Fruit fly (Drosophila melanogaster): ENCODE data around the gene Fkbp59.
A peak's percentile ranks its signal among the peaks of the same experiment; 100 is the strongest.

The Fkbp59 gene

dm6 chr2L:9938631-9939256 is 50.9 kb downstream of the Fkbp59 start, which contains the start of the genes Datp and CG4619 (continued):
- TF ChIP-seq dac (GFP tag; optimal IDR thresholded peaks at IDR 0.05) = no peak
- peak; percentile 42 for TF ChIP-seq lz (GFP tag; optimal IDR thresholded peaks at IDR 0.05)
- peak; percentile 18 for TF ChIP-seq CG7368 (GFP tag; optimal IDR thresholded peaks at IDR 0.05)
- TF ChIP-seq CG1621 (tag; optimal IDR thresholded peaks at IDR 0.05) = no peak
- no peak for TF ChIP-seq CG11294 (GFP tag; IDR thresholded peaks at IDR 0.05)
- TF ChIP-seq Smox (GFP tag; optimal IDR thresholded peaks at IDR 0.05) = no peak
- TF ChIP-seq CG11762 (GFP tag; optimal IDR thresholded peaks at IDR 0.05; ENCODE audit: insufficient read depth) = peak; percentile 29
- TF ChIP-seq net (GFP tag; optimal IDR thresholded peaks at IDR 0.05) = peak; percentile 39
- peak; percentile 40 for TF ChIP-seq topi (GFP tag; optimal IDR thresholded peaks at IDR 0.05)
- peak; percentile 35 for TF ChIP-seq CG31627 (GFP tag; optimal IDR thresholded peaks at IDR 0.05)
- no peak for TF ChIP-seq CG6808 (GFP tag; optimal IDR thresholded peaks at IDR 0.05)
